Worm (Caenorhabditis elegans) whole organism, late embryonic: ENCODE measurements around the gene aptf-4.

Experiments
- C08G9.2 ChIP-seq: sonication (generic microtip); optimal IDR thresholded peaks from 2 replicates; lab custom pipeline; 2016; ENCODE audit warnings: mild to moderate bottlenecking, missing genetic modification characterization, moderate library complexity, missing compliant biosample characterization
- C38D4.7 ChIP-seq: fragments of 200-800 bp; sonication (Bioruptor generic); optimal IDR thresholded peaks from 2 replicates; lab custom pipeline; 2018; ENCODE audit warnings: mild to moderate bottlenecking, missing genetic modification characterization, moderate library complexity, missing compliant biosample characterization
- K09A11.1 ChIP-seq: sonication (generic microtip); optimal IDR thresholded peaks from 2 replicates; lab custom pipeline; 2017; ENCODE audit warnings: antibody characterized with exemption, mild to moderate bottlenecking, missing genetic modification characterization, missing compliant biosample characterization; ENCODE audit not compliant: insufficient read depth
- T23F11.4 ChIP-seq: fragments of 200-800 bp; sonication (Bioruptor generic); optimal IDR thresholded peaks from 2 replicates; lab custom pipeline; 2018; ENCODE audit warnings: mild to moderate bottlenecking, missing genetic modification characterization, missing compliant biosample characterization
- Y22D7AL.16 ChIP-seq: sonication (generic microtip); optimal IDR thresholded peaks from 2 replicates; lab custom pipeline; 2016; ENCODE audit warnings: missing genetic modification characterization, missing compliant biosample characterization
- ceh-22 ChIP-seq: sonication (generic microtip); optimal IDR thresholded peaks from 2 replicates; lab custom pipeline; 2017; ENCODE audit warnings: missing biosample characterization, missing genetic modification characterization
- ceh-48 ChIP-seq: sonication (generic microtip); optimal IDR thresholded peaks from 2 replicates; lab custom pipeline; 2016; ENCODE audit warnings: missing genetic modification characterization, inconsistent platforms, missing compliant biosample characterization
- ceh-6 ChIP-seq: fragments of 200-800 bp; sonication (Bioruptor generic); optimal IDR thresholded peaks from 2 replicates; lab custom pipeline; 2018; ENCODE audit warnings: mild to moderate bottlenecking, missing genetic modification characterization, missing compliant biosample characterization
- ceh-9 ChIP-seq: sonication (generic microtip); optimal IDR thresholded peaks from 2 replicates; lab custom pipeline; 2016; ENCODE audit warnings: mild to moderate bottlenecking, missing genetic modification characterization, inconsistent platforms, missing compliant biosample characterization
- che-1 ChIP-seq: sonication (generic microtip); optimal IDR thresholded peaks from 2 replicates; lab custom pipeline; 2016; ENCODE audit warnings: mild to moderate bottlenecking, missing genetic modification characterization, missing compliant biosample characterization
- dmd-4 ChIP-seq: sonication (generic microtip); optimal IDR thresholded peaks from 2 replicates; lab custom pipeline; 2016; ENCODE audit warnings: borderline replicate concordance, missing genetic modification characterization, missing compliant biosample characterization
- dve-1 ChIP-seq: sonication (generic microtip); optimal IDR thresholded peaks from 2 replicates; lab custom pipeline; 2017; ENCODE audit warnings: antibody characterized with exemption, mild to moderate bottlenecking, missing genetic modification characterization, missing compliant biosample characterization
- elt-2 ChIP-seq: sonication (generic microtip); optimal IDR thresholded peaks from 2 replicates; lab custom pipeline; 2016; ENCODE audit warnings: missing genetic modification reagents, missing genetic modification characterization, missing compliant biosample characterization
- elt-4 ChIP-seq: sonication (generic microtip); optimal IDR thresholded peaks from 2 replicates; lab custom pipeline; 2016; ENCODE audit warnings: missing genetic modification characterization, missing compliant biosample characterization
- ets-4 ChIP-seq: sonication (generic microtip); optimal IDR thresholded peaks from 2 replicates; lab custom pipeline; 2016; ENCODE audit warnings: missing genetic modification characterization, missing compliant biosample characterization
- fax-1 ChIP-seq: sonication (generic microtip); optimal IDR thresholded peaks from 2 replicates; lab custom pipeline; 2016; ENCODE audit warnings: missing genotype, missing genetic modification characterization, missing compliant biosample characterization
- fkh-10 ChIP-seq: fragments of 150-350 bp; optimal IDR thresholded peaks from 2 replicates; lab custom pipeline; 2014; ENCODE audit warnings: missing biosample characterization, missing genetic modification reagents, missing genetic modification characterization
- fkh-6 ChIP-seq: sonication (generic microtip); optimal IDR thresholded peaks from 2 replicates; lab custom pipeline; 2016; ENCODE audit warnings: missing genetic modification characterization, missing compliant biosample characterization
- gmeb-2 ChIP-seq: sonication (generic microtip); optimal IDR thresholded peaks from 2 replicates; lab custom pipeline; 2016; ENCODE audit warnings: missing genetic modification characterization, inconsistent platforms, missing compliant biosample characterization
- hlh-13 ChIP-seq: fragments of 200-800 bp; sonication (Bioruptor generic); optimal IDR thresholded peaks from 2 replicates; lab custom pipeline; 2018; ENCODE audit warnings: mild to moderate bottlenecking, missing genetic modification characterization, missing compliant biosample characterization
- hlh-15 ChIP-seq: sonication (generic microtip); optimal IDR thresholded peaks from 2 replicates; lab custom pipeline; 2016; ENCODE audit warnings: missing genetic modification characterization, missing compliant biosample characterization
- hlh-30 ChIP-seq: sonication (generic microtip); optimal IDR thresholded peaks from 2 replicates; lab custom pipeline; 2017; ENCODE audit warnings: antibody characterized with exemption, missing genetic modification characterization, missing compliant biosample characterization; ENCODE audit not compliant: insufficient read depth
- hlh-6 ChIP-seq: sonication (generic microtip); optimal IDR thresholded peaks from 2 replicates; lab custom pipeline; 2016; ENCODE audit warnings: missing genotype, missing genetic modification characterization, missing compliant biosample characterization
- lin-11 ChIP-seq: fragments of 200-800 bp; sonication (Bioruptor generic); optimal IDR thresholded peaks from 2 replicates; lab custom pipeline; 2018; ENCODE audit warnings: mild to moderate bottlenecking, missing genetic modification characterization, missing compliant biosample characterization
- madf-2 ChIP-seq: sonication (generic microtip); optimal IDR thresholded peaks from 2 replicates; lab custom pipeline; 2017; ENCODE audit warnings: missing genetic modification characterization, missing compliant biosample characterization
- mec-3 ChIP-seq: sonication (generic microtip); optimal IDR thresholded peaks from 2 replicates; lab custom pipeline; 2016; ENCODE audit warnings: borderline replicate concordance, missing genetic modification characterization, missing compliant biosample characterization
- nhr-232 ChIP-seq: sonication (generic microtip); optimal IDR thresholded peaks from 2 replicates; lab custom pipeline; 2016; ENCODE audit warnings: missing genetic modification characterization, missing compliant biosample characterization
- npax-4 ChIP-seq: sonication (generic microtip); optimal IDR thresholded peaks from 2 replicates; lab custom pipeline; 2016; ENCODE audit warnings: missing genetic modification characterization, missing compliant biosample characterization
- pat-9 ChIP-seq: fragments of 200-800 bp; sonication (Bioruptor generic); optimal IDR thresholded peaks from 2 replicates; lab custom pipeline; 2018; ENCODE audit warnings: mild to moderate bottlenecking, missing genetic modification characterization, moderate library complexity, missing compliant biosample characterization
- pax-1 ChIP-seq: fragments of 150-350 bp; optimal IDR thresholded peaks from 2 replicates; lab custom pipeline; 2014; ENCODE audit warnings: missing biosample characterization, missing genetic modification characterization
- pha-2 ChIP-seq: sonication (generic microtip); optimal IDR thresholded peaks from 2 replicates; lab custom pipeline; 2017; ENCODE audit warnings: mild to moderate bottlenecking, missing genetic modification characterization, missing compliant biosample characterization
- pha-4 ChIP-seq: fragments of 150-350 bp; optimal IDR thresholded peaks from 2 replicates; lab custom pipeline; 2018; ENCODE audit warnings: missing biosample characterization, missing genetic modification reagents, missing genetic modification characterization
- pqm-1 ChIP-seq: sonication (generic microtip); optimal IDR thresholded peaks from 2 replicates; lab custom pipeline; 2016; ENCODE audit warnings: missing genetic modification characterization, missing compliant biosample characterization
- pros-1 ChIP-seq: fragments of 150-350 bp; optimal IDR thresholded peaks from 2 replicates; lab custom pipeline; 2014; ENCODE audit warnings: missing biosample characterization, missing genetic modification reagents, missing genetic modification characterization
- ref-2 ChIP-seq: sonication (generic microtip); optimal IDR thresholded peaks from 2 replicates; lab custom pipeline; 2016; ENCODE audit warnings: missing genetic modification characterization, missing compliant biosample characterization
- sdc-2 ChIP-seq: sonication (generic microtip); optimal IDR thresholded peaks from 2 replicates; lab custom pipeline; 2016; ENCODE audit warnings: missing genotype, missing genetic modification characterization, missing compliant biosample characterization
- sox-2 ChIP-seq: fragments of 200-800 bp; sonication (Bioruptor generic); IDR thresholded peaks from 2 replicates; pipeline ENCODE4 v1.3.6; 2022; ENCODE audit warnings: missing genetic modification reagents, missing genetic modification characterization, missing compliant biosample characterization
- sox-4 ChIP-seq: sonication (generic microtip); optimal IDR thresholded peaks from 2 replicates; lab custom pipeline; 2017; ENCODE audit warnings: mild to moderate bottlenecking, missing genetic modification characterization, inconsistent platforms, missing compliant biosample characterization
- syd-9 ChIP-seq: sonication (generic microtip); optimal IDR thresholded peaks from 2 replicates; lab custom pipeline; 2016; ENCODE audit warnings: mild to moderate bottlenecking, missing genetic modification characterization, moderate library complexity, missing compliant biosample characterization
- tbx-2 ChIP-seq: sonication (generic microtip); optimal IDR thresholded peaks from 2 replicates; lab custom pipeline; 2016; ENCODE audit warnings: missing genetic modification characterization, missing compliant biosample characterization
- ttx-3 ChIP-seq: sonication (generic microtip); optimal IDR thresholded peaks from 2 replicates; lab custom pipeline; 2016; ENCODE audit warnings: missing genetic modification reagents, missing genetic modification characterization, missing compliant biosample characterization
- unc-3 ChIP-seq, 2 experiments: fragments of 200-800 bp in 1 of 2; sonication (Bioruptor generic) in 1 of 2; sonication (generic microtip) in 1 of 2; conservative IDR thresholded peaks in 1 of 2; optimal IDR thresholded peaks in 1 of 2; 2 replicates each; pipeline versions ENCODE4 v1.3.6 to Lab custom; 2016 to 2022; ENCODE audit warnings: missing compliant biosample characterization in 2 of 2, missing genetic modification characterization in 2 of 2, missing genetic modification reagents in 1 of 2
- unc-42 ChIP-seq: sonication (generic microtip); optimal IDR thresholded peaks from 2 replicates; lab custom pipeline; 2016; ENCODE audit warnings: missing genotype, missing genetic modification characterization, missing compliant biosample characterization
- unc-55 ChIP-seq: sonication (generic microtip); optimal IDR thresholded peaks from 2 replicates; lab custom pipeline; 2017; ENCODE audit warnings: missing biosample characterization, missing genetic modification reagents, missing genetic modification characterization
- zip-5 ChIP-seq: sonication (generic microtip); optimal IDR thresholded peaks from 2 replicates; lab custom pipeline; 2016; ENCODE audit warnings: missing genetic modification characterization, missing compliant biosample characterization
- ztf-16 ChIP-seq: sonication (generic microtip); optimal IDR thresholded peaks from 2 replicates; lab custom pipeline; 2017; ENCODE audit warnings: missing genetic modification characterization, missing compliant biosample characterization

The aptf-4 gene

ce11 chrII:8556166-8556565 lies 34.6 kb upstream of the aptf-4 start, which contains the start of gene glb-27:
Gene glb-27 (minus strand): TSS chrII:8556266.
- TF ChIP-seq pqm-1 (tag; lab: Kevin White, UChicago) (no peak), K09A11.1 (no peak), ztf-16 (tag; lab: Kevin White, UChicago) (no peak), pha-4 (tag; lab: Kevin White, UChicago) (no peak), hlh-6 (no peak), pha-2 (no peak), sox-2 (no peak), hlh-15 (tag; lab: Kevin White, UChicago) (no peak), fkh-10 (GFP tag; lab: Kevin White, UChicago) (no peak), C38D4.7 (GFP tag; lab: Kevin White, UChicago) (no peak), C08G9.2 (tag; lab: Kevin White, UChicago) (no peak), nhr-232 (tag; lab: Kevin White, UChicago) (no peak), gmeb-2 (tag; lab: Kevin White, UChicago) (no peak), madf-2 (tag; lab: Kevin White, UChicago) (no peak), che-1 (no peak), unc-55 (GFP tag; lab: Kevin White, UChicago) (no peak)

- TF ChIP-seq unc-3 (GFP tag; conservative IDR thresholded peaks at IDR 0.05; lab: Robert Waterston, UW) (no peak), unc-3 (tag; optimal IDR thresholded peaks at IDR 0.05; lab: Kevin White, UChicago) (no peak), unc-42 (tag; lab: Kevin White, UChicago) (peak; percentile 97), hlh-30 (tag; lab: Kevin White, UChicago) (no peak), ref-2 (no peak), fkh-10 (GFP tag; lab: Kevin White, UChicago) (peak; percentile 14), lin-11 (no peak), hlh-6 (no peak), hlh-13 (GFP tag; lab: Kevin White, UChicago) (no peak)
Measured at ce11 chrII:8559188-8559587, 31.6 kb upstream of the aptf-4 start.

ce11 chrII:8561227-8561626 lies 29.6 kb upstream of the aptf-4 start, which contains the start of gene iff-2:
Gene iff-2 (minus strand): TSS chrII:8561367.
- TF ChIP-seq dmd-4 (tag; lab: Kevin White, UChicago) (peak; percentile 1), pros-1 (tag; lab: Kevin White, UChicago) (peak; percentile 96), ceh-22 (peak; percentile 67), mec-3 (tag; lab: Kevin White, UChicago) (no peak), dve-1 (tag; lab: Kevin White, UChicago) (peak; percentile 98), pha-4 (tag; lab: Kevin White, UChicago) (no peak), ztf-16 (tag; lab: Kevin White, UChicago) (peak; percentile 83), zip-5 (no peak), tbx-2 (tag; lab: Kevin White, UChicago) (peak; percentile 97), ets-4 (tag; lab: Kevin White, UChicago) (peak; percentile 89), pax-1 (tag; lab: Kevin White, UChicago) (peak; percentile 83), K09A11.1 (peak; percentile 80), fkh-6 (peak; percentile 68), C38D4.7 (GFP tag; lab: Kevin White, UChicago) (peak; percentile 18), pha-2 (peak; percentile 46), npax-4 (tag; lab: Kevin White, UChicago) (no peak), elt-2 (peak; percentile 91), ref-2 (peak; percentile 97), madf-2 (tag; lab: Kevin White, UChicago) (peak; percentile 70), sox-4 (tag; lab: Kevin White, UChicago) (peak; percentile 50), ceh-6 (peak; percentile 56), T23F11.4 (GFP tag; lab: Kevin White, UChicago) (peak; percentile 69), ceh-48 (peak; percentile 49), elt-4 (tag; lab: Kevin White, UChicago) (no peak), syd-9 (tag; lab: Kevin White, UChicago) (peak; percentile 83), lin-11 (peak; percentile 13), ceh-9 (no peak), hlh-13 (GFP tag; lab: Kevin White, UChicago) (no peak), hlh-15 (tag; lab: Kevin White, UChicago) (no peak), che-1 (no peak), sdc-2 (tag; lab: Kevin White, UChicago) (peak; percentile 78), pqm-1 (tag; lab: Kevin White, UChicago) (peak; percentile 73), fax-1 (no peak), pat-9 (tag; lab: Kevin White, UChicago) (peak; percentile 72), gmeb-2 (tag; lab: Kevin White, UChicago) (no peak), unc-42 (tag; lab: Kevin White, UChicago) (peak; percentile 93), ttx-3 (tag; lab: Kevin White, UChicago) (peak; percentile 37), Y22D7AL.16 (no peak)
